Worm (Caenorhabditis elegans): ENCODE data around the gene coh-1.

DNA sequence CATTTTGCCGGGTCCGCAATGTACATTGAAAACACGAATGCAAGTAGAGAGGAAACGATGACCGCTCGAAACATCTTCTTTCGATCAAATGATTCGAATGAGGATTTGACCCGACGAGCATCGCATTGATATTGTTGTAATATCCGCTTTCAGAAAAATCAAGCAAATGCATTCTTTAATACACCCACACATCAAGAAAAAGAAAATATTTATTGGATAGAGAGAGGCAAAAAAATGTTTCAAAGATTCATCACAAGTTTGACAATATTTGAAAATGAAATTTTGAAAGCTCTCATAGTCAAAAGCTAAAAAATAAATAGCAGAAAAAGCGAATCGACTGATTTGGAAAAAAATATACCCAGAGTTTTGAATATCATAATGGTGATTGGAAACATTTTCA lies 20.7 kb upstream of the coh-1 start, which contains the start of gene try-14:
- TF ChIP-seq sea-2 (GFP tag; optimal IDR thresholded peaks at IDR 0.05) (no peak), skn-1 (tag; optimal IDR thresholded peaks at IDR 0.05) (no peak), aly-2 (tag; optimal IDR thresholded peaks at IDR 0.05) (no peak), snpc-4 (tag; optimal IDR thresholded peaks at IDR 0.05) (no peak), lin-39 (tag; optimal IDR thresholded peaks at IDR 0.05) (no peak), unc-62 (GFP tag; optimal IDR thresholded peaks at IDR 0.05) (no peak), ceh-82 (tag; optimal IDR thresholded peaks at IDR 0.05) (no peak), ceh-16 (tag; optimal IDR thresholded peaks at IDR 0.05) (no peak), pha-4 (tag; optimal IDR thresholded peaks at IDR 0.05) (no peak), jun-1 (tag; optimal IDR thresholded peaks at IDR 0.05) (no peak), fkh-2 (tag; optimal IDR thresholded peaks at IDR 0.05) (no peak), elt-3 (tag; optimal IDR thresholded peaks at IDR 0.05) (no peak), R02D3.7 (tag; optimal IDR thresholded peaks at IDR 0.05) (no peak)

Measured in whole organism, L3 larva.